Worm (Caenorhabditis elegans) whole organism, early embryonic: ENCODE data around the gene oac-6.

Experiments used
- B0310.2 ChIP-seq: sonication (generic microtip); optimal IDR thresholded peaks from 2 replicates; lab custom pipeline; 2016; ENCODE audit warnings: mild to moderate bottlenecking, missing genetic modification characterization, missing compliant biosample characterization
- ama-1 ChIP-seq: fragments of 150-350 bp; optimal IDR thresholded peaks from 2 replicates; lab custom pipeline; 2014
- ceh-13 ChIP-seq: fragments of 200-800 bp; sonication (Bioruptor generic); optimal IDR thresholded peaks from 2 replicates; lab custom pipeline; 2018; ENCODE audit warnings: mild to moderate bottlenecking, missing genetic modification characterization, missing compliant biosample characterization
- flt-1 ChIP-seq: fragments of 200-800 bp; sonication (Bioruptor generic); IDR thresholded peaks from 2 replicates; pipeline ENCODE4 v1.3.6; 2022; ENCODE audit warnings: missing genetic modification characterization, missing compliant biosample characterization
- hmbx-1 ChIP-seq: sonication (generic microtip); optimal IDR thresholded peaks from 2 replicates; lab custom pipeline; 2016; ENCODE audit warnings: mild to moderate bottlenecking, missing genetic modification characterization, missing compliant biosample characterization
- hnd-1 ChIP-seq: sonication (generic microtip); optimal IDR thresholded peaks from 2 replicates; lab custom pipeline; 2016; ENCODE audit warnings: missing genetic modification characterization, missing compliant biosample characterization
- pes-1 ChIP-seq: fragments of 200-800 bp; sonication (Bioruptor generic); IDR thresholded peaks from 2 replicates; pipeline ENCODE4 v1.3.6; 2022; ENCODE audit warnings: missing genetic modification reagents, missing genetic modification characterization, missing compliant biosample characterization
- sea-1 ChIP-seq: fragments of 200-800 bp; sonication (Bioruptor generic); conservative IDR thresholded peaks from 2 replicates; pipeline ENCODE4 v1.3.6; 2022; ENCODE audit warnings: missing genetic modification characterization, missing compliant biosample characterization
- tbx-11 ChIP-seq: fragments of 200-800 bp; sonication (Bioruptor generic); IDR thresholded peaks from 2 replicates; pipeline ENCODE4 v1.3.6; 2022; ENCODE audit warnings: missing genetic modification characterization, missing compliant biosample characterization
- tra-4 ChIP-seq: sonication (generic microtip); optimal IDR thresholded peaks from 2 replicates; lab custom pipeline; 2017; ENCODE audit warnings: missing genetic modification characterization, missing compliant biosample characterization

- TF ChIP-seq ama-1 (lab: Kevin White, UChicago) = no peak
- TF ChIP-seq ceh-13 (GFP tag; lab: Kevin White, UChicago) = no peak
- TF ChIP-seq hnd-1 (tag; lab: Kevin White, UChicago) = no peak
- TF ChIP-seq hmbx-1 (tag; lab: Kevin White, UChicago) = no peak
- no peak for TF ChIP-seq sea-1 (GFP tag; lab: Robert Waterston, UW)
- TF ChIP-seq flt-1 (GFP tag; lab: Robert Waterston, UW) = no peak
- TF ChIP-seq pes-1 (GFP tag; lab: Robert Waterston, UW) = no peak
- TF ChIP-seq tra-4 (tag; lab: Kevin White, UChicago) = no peak
- no peak for TF ChIP-seq tbx-11 (GFP tag; lab: Robert Waterston, UW)
- TF ChIP-seq B0310.2 (tag; lab: Kevin White, UChicago) = no peak
These were observed 42.8 kb upstream of the oac-6 start, which contains the start of gene nhr-127 for ce11 chrV:16259684-16260083.
